Worm (Caenorhabditis elegans): ENCODE data around the gene Y51H7C.8.
A peak's percentile ranks its signal among the peaks of the same experiment; 100 is the strongest.
"Not testable (repeated sequence)": the region's sequence is repeated elsewhere in the genome, so short reads cannot be mapped to it uniquely, and the experiment has no call there.

Y51H7C.8 gene

ce11 chrII:1438336-1438589 lies 36.7 kb downstream of the Y51H7C.8 start, which contains the start of gene Y51H7C.3:
Y51H7C.3 (plus strand) TSS chrII:1438490.
- no peak for TF ChIP-seq K09A11.1 (tag; optimal IDR thresholded peaks at IDR 0.05; ENCODE audit: insufficient read depth)
- TF ChIP-seq pros-1 (tag; optimal IDR thresholded peaks at IDR 0.05), result no peak
- TF ChIP-seq che-1 (tag; optimal IDR thresholded peaks at IDR 0.05), result no peak
- TF ChIP-seq ceh-19 (GFP tag; optimal IDR thresholded peaks at IDR 0.05), result no peak
- TF ChIP-seq eyg-1 (tag; optimal IDR thresholded peaks at IDR 0.05), result no peak
- no peak for TF ChIP-seq ets-4 (tag; optimal IDR thresholded peaks at IDR 0.05)
- no peak for TF ChIP-seq K02D7.2 (tag; optimal IDR thresholded peaks at IDR 0.05)
- no peak for TF ChIP-seq pha-4 (tag; optimal IDR thresholded peaks at IDR 0.05)
- TF ChIP-seq fkh-6 (tag; optimal IDR thresholded peaks at IDR 0.05), result no peak
- no peak for TF ChIP-seq ceh-9 (tag; optimal IDR thresholded peaks at IDR 0.05)
- TF ChIP-seq unc-42 (tag; optimal IDR thresholded peaks at IDR 0.05), result no peak
- TF ChIP-seq mec-3 (tag; optimal IDR thresholded peaks at IDR 0.05; ENCODE audit: borderline replicate concordance), result no peak
- TF ChIP-seq elt-2 (tag; optimal IDR thresholded peaks at IDR 0.05), result no peak
- no peak for TF ChIP-seq syd-9 (tag; optimal IDR thresholded peaks at IDR 0.05)
- TF ChIP-seq pha-2 (tag; optimal IDR thresholded peaks at IDR 0.05), result no peak
- TF ChIP-seq zip-5 (tag; optimal IDR thresholded peaks at IDR 0.05), result no peak
- TF ChIP-seq T23F11.4 (GFP tag; optimal IDR thresholded peaks at IDR 0.05), result no peak
- no peak for TF ChIP-seq C38D4.7 (GFP tag; optimal IDR thresholded peaks at IDR 0.05)
- no peak for TF ChIP-seq ceh-2 (tag; optimal IDR thresholded peaks at IDR 0.05)
- TF ChIP-seq unc-55 (GFP tag; optimal IDR thresholded peaks at IDR 0.05), result no peak

ce11 chrII:1441479-1441878 lies 39.9 kb downstream of the Y51H7C.8 start:
- peak; percentile 66 for TF ChIP-seq mec-3 (tag; optimal IDR thresholded peaks at IDR 0.05; ENCODE audit: borderline replicate concordance)
- TF ChIP-seq eyg-1 (tag; optimal IDR thresholded peaks at IDR 0.05), result no peak

- no peak for TF ChIP-seq K09A11.1 (tag; optimal IDR thresholded peaks at IDR 0.05; ENCODE audit: insufficient read depth)
- TF ChIP-seq ceh-48 (tag; optimal IDR thresholded peaks at IDR 0.05), result no peak
- no peak for TF ChIP-seq pha-2 (tag; optimal IDR thresholded peaks at IDR 0.05)
- no peak for TF ChIP-seq pros-1 (tag; optimal IDR thresholded peaks at IDR 0.05)
- TF ChIP-seq ceh-45 (GFP tag; IDR thresholded peaks at IDR 0.05), result no peak
- TF ChIP-seq ama-1 (optimal IDR thresholded peaks at IDR 0.05), result no peak
- TF ChIP-seq hlh-8 (tag; optimal IDR thresholded peaks at IDR 0.05), result no peak
- no peak for TF ChIP-seq ttx-3 (tag; optimal IDR thresholded peaks at IDR 0.05)
- TF ChIP-seq hlh-13 (GFP tag; optimal IDR thresholded peaks at IDR 0.05), result no peak
- TF ChIP-seq K02D7.2 (tag; optimal IDR thresholded peaks at IDR 0.05), result no peak
- no peak for TF ChIP-seq lim-6 (tag; optimal IDR thresholded peaks at IDR 0.05)
- no peak for TF ChIP-seq unc-86 (tag; optimal IDR thresholded peaks at IDR 0.05)
- no peak for TF ChIP-seq mec-3 (tag; optimal IDR thresholded peaks at IDR 0.05; ENCODE audit: borderline replicate concordance)
Observed at ce11 chrII:1444911-1445310, 43.3 kb downstream of the Y51H7C.8 start, which contains the start of gene scl-17. scl-17 (plus strand) TSS chrII:1445211.

ce11 chrII:1446696-1447293 lies 45.2 kb downstream of the Y51H7C.8 start, which contains the start of gene Y51H7C.12:
Y51H7C.12 (minus strand) TSS chrII:1446746.
- not testable (repeated sequence) for TF ChIP-seq ceh-22, ceh-30, fax-1 (tag; optimal IDR thresholded peaks at IDR 0.05)
